Worm (Caenorhabditis elegans) whole organism, young adult: ENCODE measurements around the gene tofu-1.

Experiments
- B0035.1 ChIP-seq: sonication (generic microtip); optimal IDR thresholded peaks from 2 replicates; lab custom pipeline; 2016; ENCODE audit warnings: missing genetic modification characterization, mild to moderate bottlenecking, missing compliant biosample characterization, missing genotype, missing genetic modification reagents
- C17E4.6 ChIP-seq: fragments of 200-800 bp; sonication (Bioruptor generic); IDR thresholded peaks from 2 replicates; pipeline ENCODE4 v1.3.6; 2022; ENCODE audit warnings: missing genetic modification reagents, missing genetic modification characterization, missing compliant biosample characterization
- F22D6.2 ChIP-seq: sonication (generic microtip); optimal IDR thresholded peaks from 2 replicates; lab custom pipeline; 2016; ENCODE audit warnings: mild to moderate bottlenecking, missing genetic modification characterization, missing compliant biosample characterization
- F23B12.7 ChIP-seq: sonication (generic microtip); optimal IDR thresholded peaks from 2 replicates; lab custom pipeline; 2017; ENCODE audit warnings: missing genetic modification characterization, mild to moderate bottlenecking, missing compliant biosample characterization, antibody characterized with exemption, moderate library complexity; ENCODE audit not compliant: insufficient read depth
- F49E8.2 ChIP-seq: sonication (generic microtip); optimal IDR thresholded peaks from 3 replicates; lab custom pipeline; 2017; ENCODE audit warnings: missing genetic modification characterization, mild to moderate bottlenecking, missing compliant biosample characterization, antibody characterized with exemption, moderate library complexity; ENCODE audit not compliant: insufficient read depth
- K11D2.4 ChIP-seq: fragments of 200-800 bp; sonication (Bioruptor generic); IDR thresholded peaks from 2 replicates; pipeline ENCODE4 v1.3.6; 2022; ENCODE audit warnings: missing genetic modification reagents, missing genetic modification characterization, missing compliant biosample characterization
- Y53G8AR.9 ChIP-seq: fragments of 200-800 bp; sonication (Bioruptor generic); conservative IDR thresholded peaks from 2 replicates; pipeline ENCODE4 v1.3.6; 2022; ENCODE audit warnings: missing genetic modification reagents, missing genetic modification characterization, missing compliant biosample characterization
- Y67H2A.10 ChIP-seq: fragments of 200-800 bp; sonication (Bioruptor generic); conservative IDR thresholded peaks from 2 replicates; pipeline ENCODE4 v1.3.6; 2022; ENCODE audit warnings: missing genetic modification reagents, missing genetic modification characterization, missing compliant biosample characterization
- Y79H2A.3 ChIP-seq: fragments of 200-800 bp; sonication (Bioruptor generic); conservative IDR thresholded peaks from 2 replicates; pipeline ENCODE4 v1.3.6; 2022; ENCODE audit warnings: missing genetic modification reagents, missing genetic modification characterization, missing compliant biosample characterization
- Y95B8A.8 ChIP-seq: fragments of 200-800 bp; sonication (Bioruptor generic); IDR thresholded peaks from 2 replicates; pipeline ENCODE4 v1.3.6; 2022; ENCODE audit warnings: missing genetic modification reagents, missing genetic modification characterization, missing compliant biosample characterization
- aptf-3 ChIP-seq: fragments of 200-800 bp; sonication (Bioruptor generic); IDR thresholded peaks from 2 replicates; pipeline ENCODE4 v1.3.6; 2022; ENCODE audit warnings: missing genetic modification characterization, missing compliant biosample characterization
- athp-1 ChIP-seq: sonication (generic microtip); optimal IDR thresholded peaks from 2 replicates; lab custom pipeline; 2017; ENCODE audit warnings: mild to moderate bottlenecking, missing genetic modification characterization, missing compliant biosample characterization
- attf-5 ChIP-seq: fragments of 200-800 bp; sonication (Bioruptor generic); optimal IDR thresholded peaks from 2 replicates; lab custom pipeline; 2018; ENCODE audit warnings: mild to moderate bottlenecking, missing genetic modification characterization, missing compliant biosample characterization
- bed-1 ChIP-seq: fragments of 200-800 bp; sonication (Bioruptor generic); IDR thresholded peaks from 2 replicates; pipeline ENCODE4 v1.3.6; 2022; ENCODE audit warnings: missing genetic modification reagents, missing genetic modification characterization, missing compliant biosample characterization
- cebp-1 ChIP-seq, 2 experiments: fragments of 200-800 bp in 1 of 2; sonication (Bioruptor generic) in 1 of 2; sonication (generic microtip) in 1 of 2; IDR thresholded peaks in 1 of 2; optimal IDR thresholded peaks in 1 of 2; 2 replicates each; pipeline versions ENCODE4 v1.3.6 to Lab custom; 2017 to 2022; ENCODE audit warnings: missing compliant biosample characterization in 2 of 2, missing genetic modification characterization in 2 of 2, mild to moderate bottlenecking in 1 of 2, missing genetic modification reagents in 1 of 2, moderate library complexity in 1 of 2
- ceh-27 ChIP-seq: fragments of 200-800 bp; sonication (Bioruptor generic); optimal IDR thresholded peaks from 2 replicates; lab custom pipeline; 2018; ENCODE audit warnings: mild to moderate bottlenecking, missing genetic modification characterization, moderate library complexity, missing compliant biosample characterization
- ceh-40 ChIP-seq: fragments of 200-800 bp; sonication (Bioruptor generic); IDR thresholded peaks from 2 replicates; pipeline ENCODE4 v1.3.6; 2022; ENCODE audit warnings: missing genetic modification characterization, missing compliant biosample characterization
- dox-1 ChIP-seq: fragments of 200-800 bp; sonication (Bioruptor generic); IDR thresholded peaks from 2 replicates; pipeline ENCODE4 v1.3.6; 2022; ENCODE audit warnings: missing genetic modification reagents, missing genetic modification characterization, missing compliant biosample characterization
- dpl-1 ChIP-seq: fragments of 150-350 bp; optimal IDR thresholded peaks from 2 replicates; lab custom pipeline; 2014; ENCODE audit warnings: missing biosample characterization, missing genetic modification reagents, missing genetic modification characterization
- efl-1 ChIP-seq: fragments of 150-350 bp; optimal IDR thresholded peaks from 2 replicates; lab custom pipeline; 2014; ENCODE audit warnings: missing biosample characterization, missing genetic modification reagents, missing genetic modification characterization
- egrh-3 ChIP-seq: fragments of 200-800 bp; sonication (Bioruptor generic); IDR thresholded peaks from 2 replicates; pipeline ENCODE4 v1.3.6; 2022; ENCODE audit warnings: missing genetic modification reagents, missing genetic modification characterization, missing compliant biosample characterization
- gei-17 ChIP-seq: fragments of 200-800 bp; sonication (Bioruptor generic); optimal IDR thresholded peaks from 2 replicates; lab custom pipeline; 2018; ENCODE audit warnings: mild to moderate bottlenecking, missing genetic modification characterization, missing compliant biosample characterization
- hlh-12 ChIP-seq: sonication (generic microtip); optimal IDR thresholded peaks from 2 replicates; lab custom pipeline; 2016; ENCODE audit warnings: missing genetic modification characterization, missing compliant biosample characterization
- hmg-20 ChIP-seq: fragments of 200-800 bp; sonication (Bioruptor generic); IDR thresholded peaks from 2 replicates; pipeline ENCODE4 v1.3.6; 2022; ENCODE audit warnings: missing genetic modification reagents, missing genetic modification characterization, missing compliant biosample characterization
- hrde-1 ChIP-seq: sonication (generic microtip); optimal IDR thresholded peaks from 2 replicates; lab custom pipeline; 2016; ENCODE audit warnings: missing genetic modification characterization, mild to moderate bottlenecking, missing compliant biosample characterization, moderate library complexity, missing genotype, missing genetic modification reagents, borderline replicate concordance
- lin-35 ChIP-seq, 3 experiments: fragments of 150-350 bp in 2 of 3; sonication (generic microtip) in 1 of 3; optimal IDR thresholded peaks; 2 replicates each; lab custom pipeline; 2014 to 2018; ENCODE audit warnings: missing biosample characterization in 3 of 3, missing genetic modification characterization in 3 of 3, missing genetic modification reagents in 3 of 3
- lin-40 ChIP-seq: sonication (generic microtip); optimal IDR thresholded peaks from 2 replicates; lab custom pipeline; 2016; ENCODE audit warnings: missing genetic modification characterization, mild to moderate bottlenecking, missing compliant biosample characterization, missing genotype, missing genetic modification reagents
- madf-6 ChIP-seq: fragments of 200-800 bp; sonication (Bioruptor generic); IDR thresholded peaks from 2 replicates; pipeline ENCODE4 v1.3.6; 2022; ENCODE audit warnings: missing genetic modification reagents, missing genetic modification characterization, missing compliant biosample characterization
- madf-8 ChIP-seq: fragments of 200-800 bp; sonication (Bioruptor generic); conservative IDR thresholded peaks from 2 replicates; pipeline ENCODE4 v1.3.6; 2022; ENCODE audit warnings: missing genetic modification reagents, missing genetic modification characterization, missing compliant biosample characterization
- mcd-1 ChIP-seq: fragments of 200-800 bp; sonication (Bioruptor generic); IDR thresholded peaks from 2 replicates; pipeline ENCODE4 v1.3.6; 2022; ENCODE audit warnings: missing genetic modification reagents, missing genetic modification characterization, missing compliant biosample characterization
- mxl-1 ChIP-seq: sonication (generic microtip); optimal IDR thresholded peaks from 2 replicates; lab custom pipeline; 2016; ENCODE audit warnings: missing genetic modification characterization, missing compliant biosample characterization
- nhr-120 ChIP-seq: fragments of 200-800 bp; sonication (Bioruptor generic); IDR thresholded peaks from 2 replicates; pipeline ENCODE4 v1.3.6; 2022; ENCODE audit warnings: missing genetic modification characterization, missing compliant biosample characterization
- nhr-179 ChIP-seq: sonication (generic microtip); optimal IDR thresholded peaks from 2 replicates; lab custom pipeline; 2016; ENCODE audit warnings: mild to moderate bottlenecking, missing genetic modification characterization, missing compliant biosample characterization
- nhr-80 ChIP-seq: sonication (generic microtip); optimal IDR thresholded peaks from 2 replicates; lab custom pipeline; 2016; ENCODE audit warnings: missing genetic modification characterization, missing compliant biosample characterization
- nhr-90 ChIP-seq: sonication (generic microtip); optimal IDR thresholded peaks from 2 replicates; lab custom pipeline; 2016; ENCODE audit warnings: missing genotype, mild to moderate bottlenecking, missing genetic modification characterization, missing compliant biosample characterization
- sdz-38 ChIP-seq: sonication (generic microtip); optimal IDR thresholded peaks from 2 replicates; lab custom pipeline; 2016; ENCODE audit warnings: missing genotype, missing genetic modification characterization, missing compliant biosample characterization
- sea-2 ChIP-seq: fragments of 200-800 bp; sonication (Bioruptor generic); IDR thresholded peaks from 2 replicates; pipeline ENCODE4 v1.3.6; 2022; ENCODE audit warnings: missing genetic modification characterization, missing compliant biosample characterization
- snpc-1.3 ChIP-seq: sonication (generic microtip); optimal IDR thresholded peaks from 2 replicates; lab custom pipeline; 2017; ENCODE audit warnings: missing genetic modification characterization, mild to moderate bottlenecking, missing compliant biosample characterization, antibody characterized with exemption, moderate library complexity, missing genotype, missing genetic modification reagents; ENCODE audit not compliant: insufficient read depth
- snpc-3.4 ChIP-seq: sonication (generic microtip); optimal IDR thresholded peaks from 2 replicates; lab custom pipeline; 2017; ENCODE audit warnings: missing genetic modification characterization, mild to moderate bottlenecking, missing compliant biosample characterization, antibody characterized with exemption, moderate library complexity, missing genotype, missing genetic modification reagents
- somi-1 ChIP-seq: fragments of 200-800 bp; sonication (Bioruptor generic); optimal IDR thresholded peaks from 2 replicates; lab custom pipeline; 2018; ENCODE audit warnings: mild to moderate bottlenecking, missing genetic modification characterization, missing compliant biosample characterization
- tbp1 ChIP-seq: fragments of 200-800 bp; sonication (Bioruptor generic); optimal IDR thresholded peaks from 2 replicates; lab custom pipeline; 2018; ENCODE audit warnings: mild to moderate bottlenecking, missing genetic modification characterization, missing compliant biosample characterization
- ztf-18 ChIP-seq: sonication (generic microtip); optimal IDR thresholded peaks from 2 replicates; lab custom pipeline; 2016; ENCODE audit warnings: missing genotype, mild to moderate bottlenecking, missing genetic modification characterization, missing compliant biosample characterization
- ztf-6 ChIP-seq: fragments of 200-800 bp; sonication (Bioruptor generic); IDR thresholded peaks from 2 replicates; pipeline ENCODE4 v1.3.6; 2022; ENCODE audit warnings: missing genetic modification reagents, missing genetic modification characterization, missing compliant biosample characterization

The tofu-1 gene

DNA sequence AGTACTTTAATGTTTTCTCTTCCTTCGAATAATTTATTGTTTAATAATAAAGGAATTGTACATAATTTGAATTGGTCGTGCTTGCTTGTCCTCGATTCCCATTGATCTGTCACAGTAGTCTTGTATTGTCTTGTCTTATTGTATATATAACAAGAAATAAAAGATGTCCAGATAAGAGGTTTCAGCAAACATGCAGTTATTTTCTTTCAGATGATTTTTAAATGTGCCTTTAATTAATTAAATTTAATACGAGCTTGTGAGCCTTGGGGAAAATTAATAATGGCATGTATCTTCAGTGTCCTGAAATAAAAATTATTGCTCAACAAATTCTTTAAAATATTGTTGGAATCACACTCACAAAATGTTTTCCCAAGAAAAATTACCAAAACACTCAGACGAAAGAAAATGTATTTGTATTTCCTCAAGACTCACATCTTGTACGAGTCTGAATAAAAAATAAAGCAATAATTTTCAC is 42.2 kb downstream of the tofu-1 start (continued):
- peak; percentile 88 for TF ChIP-seq snpc-1.3 (tag; lab: Kevin White, UChicago)

DNA sequence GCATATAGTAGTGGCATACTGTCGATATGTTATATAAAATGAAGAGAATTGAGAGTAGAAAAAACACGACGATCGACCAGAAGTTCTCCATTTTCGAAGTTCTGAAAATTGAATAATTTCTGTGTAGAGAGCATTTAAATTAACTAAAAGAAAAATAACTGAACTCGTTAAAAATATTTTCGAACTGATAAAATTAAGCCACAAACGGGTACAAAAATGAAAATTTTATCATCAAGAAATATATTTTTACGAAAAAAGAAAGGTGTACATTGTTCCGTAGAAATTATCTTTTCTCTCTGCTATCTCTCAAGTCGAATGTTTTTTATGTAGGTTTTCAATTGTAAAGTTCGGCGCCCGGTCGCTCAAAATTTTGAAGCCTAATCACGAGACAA is 50.0 kb downstream of the tofu-1 start, which contains the start of gene acl-2:
acl-2 (minus strand) TSS at position 101 of the 392 bp plus-strand sequence.
- TF ChIP-seq ceh-40 (GFP tag; lab: Robert Waterston, UW) = no peak
- TF ChIP-seq ceh-27 (GFP tag; lab: Kevin White, UChicago) = no peak
- no peak for TF ChIP-seq attf-5 (GFP tag; lab: Kevin White, UChicago)
- no peak for TF ChIP-seq hlh-12
- TF ChIP-seq nhr-90 (tag; lab: Kevin White, UChicago) = no peak
- TF ChIP-seq C17E4.6 (GFP tag; lab: Robert Waterston, UW) = no peak
- no peak for TF ChIP-seq F22D6.2 (tag; lab: Kevin White, UChicago)
- TF ChIP-seq egrh-3 (GFP tag; lab: Robert Waterston, UW) = no peak
- TF ChIP-seq Y67H2A.10 (GFP tag; lab: Robert Waterston, UW) = no peak
- no peak for TF ChIP-seq Y53G8AR.9 (GFP tag; lab: Robert Waterston, UW)
- TF ChIP-seq nhr-179 (tag; lab: Kevin White, UChicago) = no peak
- TF ChIP-seq ztf-18 (tag; lab: Kevin White, UChicago) = no peak
- TF ChIP-seq Y79H2A.3 (GFP tag; lab: Robert Waterston, UW) = no peak
- TF ChIP-seq Y95B8A.8 = no peak
- TF ChIP-seq sea-2 (GFP tag; lab: Robert Waterston, UW) = no peak
- TF ChIP-seq tbp1 (GFP tag; lab: Kevin White, UChicago) = no peak
- TF ChIP-seq snpc-3.4 (tag; lab: Kevin White, UChicago) = no peak
- no peak for TF ChIP-seq somi-1 (GFP tag; lab: Kevin White, UChicago)
- TF ChIP-seq mxl-1 (tag; lab: Kevin White, UChicago) = no peak
- TF ChIP-seq mcd-1 = no peak

DNA sequence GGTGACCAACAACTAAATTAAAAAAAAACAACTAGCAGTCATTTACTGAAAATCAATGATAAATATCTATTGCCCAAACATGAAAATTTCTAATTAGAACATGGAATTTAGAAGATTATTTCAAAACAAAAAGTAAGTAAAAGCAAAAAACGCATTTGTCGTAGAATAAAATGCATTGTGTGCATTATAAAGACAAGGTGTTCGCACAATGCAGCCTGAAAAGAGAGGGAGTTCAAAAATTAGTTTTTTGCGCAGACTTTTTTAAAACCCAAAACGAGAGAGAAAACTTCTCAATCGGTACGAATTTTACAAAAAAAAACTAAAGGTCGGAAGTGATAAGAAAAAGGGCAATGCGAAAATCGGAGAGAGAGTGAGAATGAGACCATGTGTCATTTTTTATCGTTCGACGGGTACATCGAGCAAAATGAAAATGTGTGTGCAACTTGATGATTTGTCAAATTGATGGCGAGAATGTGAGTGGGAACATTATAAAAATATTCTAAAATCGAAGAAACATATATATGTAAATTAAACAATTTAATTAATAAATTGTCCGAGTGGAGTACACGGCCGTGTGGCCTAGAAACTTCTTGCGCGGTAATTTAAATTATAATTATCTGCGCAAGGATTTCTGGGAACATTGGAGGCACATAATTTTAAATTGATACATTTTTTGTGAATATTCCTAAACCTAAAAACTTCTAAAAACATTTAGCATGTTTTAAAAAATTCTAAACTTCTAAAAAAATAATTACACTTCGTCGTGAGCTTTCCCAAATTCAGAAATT is 50.6 kb downstream of the tofu-1 start:
- TF ChIP-seq lin-40 = peak; percentile 41
- no peak for TF ChIP-seq hmg-20 (GFP tag; lab: Robert Waterston, UW)
- TF ChIP-seq F23B12.7 (tag; lab: Kevin White, UChicago) = peak; percentile 17
- TF ChIP-seq efl-1 = peak; percentile 57
- TF ChIP-seq K11D2.4 (GFP tag; lab: Robert Waterston, UW) = no peak
- peak in 1 of 3 experiments; percentile 70 for TF ChIP-seq lin-35 (GFP tag; optimal IDR thresholded peaks at IDR 0.05; lab: Kevin White, UChicago)
- TF ChIP-seq sdz-38 (tag; lab: Kevin White, UChicago) = no peak
- no peak for TF ChIP-seq athp-1 (tag; lab: Kevin White, UChicago)
- no peak for TF ChIP-seq gei-17
- TF ChIP-seq bed-1 (GFP tag; lab: Robert Waterston, UW) = no peak
- peak; percentile 60; the same call in 1 of the 2 replicates for TF ChIP-seq madf-6 (GFP tag; lab: Robert Waterston, UW)
- no peak for TF ChIP-seq cebp-1 (GFP tag; IDR thresholded peaks at IDR 0.05; lab: Robert Waterston, UW)
- TF ChIP-seq cebp-1 (tag; optimal IDR thresholded peaks at IDR 0.05; lab: Kevin White, UChicago) = peak; percentile 9
- no peak for TF ChIP-seq B0035.1 (tag; lab: Kevin White, UChicago)
- TF ChIP-seq nhr-120 (GFP tag; lab: Robert Waterston, UW) = no peak
- TF ChIP-seq hrde-1 (tag; lab: Kevin White, UChicago) = no peak
- no peak for TF ChIP-seq ztf-6
- TF ChIP-seq madf-8 (GFP tag; lab: Robert Waterston, UW) = 0 out of 2 replicates have a peak, but pooled peaks have one; percentile 10
- no peak for TF ChIP-seq F49E8.2 (tag; lab: Kevin White, UChicago)
- TF ChIP-seq aptf-3 (GFP tag; lab: Robert Waterston, UW) = no peak
- TF ChIP-seq nhr-80 (tag; lab: Kevin White, UChicago) = peak; percentile 79
- TF ChIP-seq dox-1 (GFP tag; lab: Robert Waterston, UW) = peak; percentile 50
- peak; percentile 11 for TF ChIP-seq dpl-1 (GFP tag; lab: Kevin White, UChicago)
- TF ChIP-seq sea-2 (GFP tag; lab: Robert Waterston, UW) = no peak
